Worm (Caenorhabditis elegans) whole organism, L2 larva: Measurements from ENCODE around the gene lpr-6.

ENCODE experiments used
- C34F6.9 ChIP-seq: fragments of 150-350 bp; optimal IDR thresholded peaks from 2 replicates; lab custom pipeline; 2014; ENCODE audit warnings: missing biosample characterization, missing genetic modification characterization
- F13H6.1 ChIP-seq: sonication (generic microtip); optimal IDR thresholded peaks from 2 replicates; lab custom pipeline; 2016; ENCODE audit warnings: missing genetic modification characterization, missing compliant biosample characterization
- R02D3.7 ChIP-seq: fragments of 150-350 bp; optimal IDR thresholded peaks from 2 replicates; lab custom pipeline; 2014; ENCODE audit warnings: missing biosample characterization, missing genetic modification characterization
- Y55F3AM.14 ChIP-seq: fragments of 200-800 bp; sonication (Bioruptor generic); optimal IDR thresholded peaks from 2 replicates; lab custom pipeline; 2018; ENCODE audit warnings: mild to moderate bottlenecking, missing genetic modification characterization, missing compliant biosample characterization
- ZK546.5 ChIP-seq: sonication (generic microtip); optimal IDR thresholded peaks from 2 replicates; lab custom pipeline; 2017; ENCODE audit warnings: missing biosample characterization, missing genetic modification characterization
- alr-1 ChIP-seq: fragments of 150-350 bp; optimal IDR thresholded peaks from 2 replicates; lab custom pipeline; 2014; ENCODE audit warnings: missing biosample characterization, missing genetic modification characterization
- aly-2 ChIP-seq: fragments of 150-350 bp; optimal IDR thresholded peaks from 2 replicates; lab custom pipeline; 2014; ENCODE audit warnings: missing biosample characterization, missing genetic modification characterization
- blmp-1 ChIP-seq: sonication (generic microtip); optimal IDR thresholded peaks from 2 replicates; lab custom pipeline; 2017; ENCODE audit warnings: missing genetic modification characterization, mild to moderate bottlenecking, missing compliant biosample characterization, antibody characterized with exemption, moderate library complexity; ENCODE audit not compliant: insufficient read depth
- ceh-16 ChIP-seq: fragments of 150-350 bp; optimal IDR thresholded peaks from 2 replicates; lab custom pipeline; 2014; ENCODE audit warnings: missing biosample characterization, missing genetic modification characterization
- ceh-82 ChIP-seq: fragments of 150-350 bp; optimal IDR thresholded peaks from 2 replicates; lab custom pipeline; 2014; ENCODE audit warnings: missing biosample characterization, missing genetic modification characterization
- crh-2 ChIP-seq: sonication (generic microtip); optimal IDR thresholded peaks from 2 replicates; lab custom pipeline; 2017; ENCODE audit warnings: missing biosample characterization, missing genetic modification characterization
- egl-27 ChIP-seq: sonication (generic microtip); optimal IDR thresholded peaks from 3 replicates; lab custom pipeline; 2017; ENCODE audit warnings: missing biosample characterization, missing genetic modification reagents, missing genetic modification characterization
- elt-1 ChIP-seq: fragments of 150-350 bp; optimal IDR thresholded peaks from 2 replicates; lab custom pipeline; 2014; ENCODE audit warnings: missing biosample characterization, missing genetic modification characterization
- fos-1 ChIP-seq: fragments of 150-350 bp; optimal IDR thresholded peaks from 2 replicates; lab custom pipeline; 2014; ENCODE audit warnings: missing biosample characterization, missing genetic modification characterization
- gmeb-1 ChIP-seq: fragments of 150-350 bp; optimal IDR thresholded peaks from 2 replicates; lab custom pipeline; 2014; ENCODE audit warnings: missing biosample characterization, missing genetic modification characterization
- lin-13 ChIP-seq: fragments of 150-350 bp; optimal IDR thresholded peaks from 2 replicates; lab custom pipeline; 2014; ENCODE audit warnings: missing biosample characterization, missing genetic modification reagents, missing genetic modification characterization
- lsy-2 ChIP-seq, 2 experiments: fragments of 150-350 bp in 1 of 2; sonication (generic microtip) in 1 of 2; optimal IDR thresholded peaks; 2 replicates each; lab custom pipeline; 2014 to 2017; ENCODE audit warnings: missing biosample characterization in 2 of 2, missing genetic modification characterization in 2 of 2
- mbf-1 ChIP-seq: sonication (generic microtip); optimal IDR thresholded peaks from 2 replicates; lab custom pipeline; 2017; ENCODE audit warnings: missing biosample characterization, missing genetic modification characterization
- nhr-10 ChIP-seq: sonication (generic microtip); optimal IDR thresholded peaks from 2 replicates; lab custom pipeline; 2017; ENCODE audit warnings: missing biosample characterization, missing genetic modification characterization
- nhr-12 ChIP-seq: fragments of 150-350 bp; optimal IDR thresholded peaks from 2 replicates; lab custom pipeline; 2014; ENCODE audit warnings: missing biosample characterization, missing genetic modification characterization
- nhr-129 ChIP-seq: fragments of 150-350 bp; optimal IDR thresholded peaks from 2 replicates; lab custom pipeline; 2014; ENCODE audit warnings: missing biosample characterization, missing genetic modification characterization
- nhr-21 ChIP-seq: fragments of 150-350 bp; optimal IDR thresholded peaks from 2 replicates; lab custom pipeline; 2014; ENCODE audit warnings: missing biosample characterization, missing genetic modification characterization
- nhr-23 ChIP-seq: fragments of 150-350 bp; optimal IDR thresholded peaks from 2 replicates; lab custom pipeline; 2014; ENCODE audit warnings: missing biosample characterization, missing genetic modification reagents, missing genetic modification characterization
- nhr-237 ChIP-seq: fragments of 150-350 bp; optimal IDR thresholded peaks from 2 replicates; lab custom pipeline; 2014; ENCODE audit warnings: missing biosample characterization, missing genetic modification characterization
- nhr-77 ChIP-seq: fragments of 150-350 bp; optimal IDR thresholded peaks from 2 replicates; lab custom pipeline; 2014; ENCODE audit warnings: missing biosample characterization, missing genetic modification characterization
- skn-1 ChIP-seq: sonication (generic microtip); optimal IDR thresholded peaks from 2 replicates; lab custom pipeline; 2017; ENCODE audit warnings: missing biosample characterization, missing genetic modification characterization
- sma-3 ChIP-seq: sonication (generic microtip); optimal IDR thresholded peaks from 2 replicates; lab custom pipeline; 2016; ENCODE audit warnings: missing genetic modification reagents, missing genetic modification characterization, missing compliant biosample characterization
- sma-9 ChIP-seq, 2 experiments: fragments of 150-350 bp in 1 of 2; sonication (generic microtip) in 1 of 2; optimal IDR thresholded peaks; 2 replicates each; lab custom pipeline; 2014 to 2016; ENCODE audit warnings: missing genetic modification characterization in 2 of 2, mild to moderate bottlenecking in 1 of 2, missing biosample characterization in 1 of 2, missing compliant biosample characterization in 1 of 2, missing genetic modification reagents in 1 of 2, moderate library complexity in 1 of 2
- snpc-4 ChIP-seq: fragments of 150-350 bp; optimal IDR thresholded peaks from 2 replicates; lab custom pipeline; 2014; ENCODE audit warnings: missing biosample characterization, missing genetic modification characterization
- unc-39 ChIP-seq: fragments of 150-350 bp; optimal IDR thresholded peaks from 2 replicates; lab custom pipeline; 2014; ENCODE audit warnings: missing biosample characterization, missing genetic modification characterization
- unc-55 ChIP-seq: fragments of 150-350 bp; sonication (generic microtip); optimal IDR thresholded peaks from 3 replicates; lab custom pipeline; 2014; ENCODE audit warnings: missing biosample characterization, missing genetic modification reagents, missing genetic modification characterization
- zag-1 ChIP-seq: fragments of 150-350 bp; optimal IDR thresholded peaks from 2 replicates; lab custom pipeline; 2014; ENCODE audit warnings: missing biosample characterization, missing genetic modification characterization
- ztf-1 ChIP-seq: fragments of 200-800 bp; sonication (Bioruptor generic); conservative IDR thresholded peaks from 2 replicates; pipeline ENCODE4 v1.3.6; 2022; ENCODE audit warnings: missing genetic modification characterization, missing compliant biosample characterization
- ztf-11 ChIP-seq: sonication (generic microtip); optimal IDR thresholded peaks from 2 replicates; lab custom pipeline; 2017; ENCODE audit warnings: missing biosample characterization, missing genetic modification characterization
- ztf-4 ChIP-seq: fragments of 150-350 bp; optimal IDR thresholded peaks from 2 replicates; lab custom pipeline; 2014; ENCODE audit warnings: missing biosample characterization, missing genetic modification characterization

lpr-6 gene

DNA sequence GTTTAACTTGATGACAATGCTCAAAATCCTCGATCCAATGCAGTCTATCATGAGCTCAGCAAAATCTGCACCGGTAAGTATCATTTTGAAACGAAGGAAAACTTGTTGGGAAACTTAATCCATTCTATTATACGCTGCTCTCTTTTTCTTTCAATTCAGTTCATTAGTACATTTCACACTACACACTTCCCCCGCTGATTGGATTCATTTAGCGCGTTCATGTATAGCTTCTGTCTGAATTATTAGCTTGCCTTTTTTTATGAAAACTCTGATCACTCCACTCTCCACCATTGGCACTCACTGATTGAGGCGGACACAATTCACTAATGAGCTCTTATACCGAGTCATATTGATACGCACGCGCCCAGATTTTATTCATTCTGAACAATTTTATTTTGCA lies 21.6 kb upstream of the lpr-6 start:
- TF ChIP-seq ztf-1 (GFP tag; lab: Robert Waterston, UW): no peak
- no peak for TF ChIP-seq R02D3.7 (tag; lab: Kevin White, UChicago)
- no peak for TF ChIP-seq nhr-10 (tag; lab: Kevin White, UChicago)
- no peak for TF ChIP-seq unc-39 (tag; lab: Kevin White, UChicago)
- TF ChIP-seq ZK546.5 (tag; lab: Kevin White, UChicago): no peak
- no peak for TF ChIP-seq ceh-16 (tag; lab: Kevin White, UChicago)
- no peak for TF ChIP-seq zag-1
- TF ChIP-seq elt-1 (tag; lab: Kevin White, UChicago): no peak
- TF ChIP-seq blmp-1 (tag; lab: Kevin White, UChicago): no peak
- no peak for TF ChIP-seq gmeb-1 (tag; lab: Kevin White, UChicago)

DNA sequence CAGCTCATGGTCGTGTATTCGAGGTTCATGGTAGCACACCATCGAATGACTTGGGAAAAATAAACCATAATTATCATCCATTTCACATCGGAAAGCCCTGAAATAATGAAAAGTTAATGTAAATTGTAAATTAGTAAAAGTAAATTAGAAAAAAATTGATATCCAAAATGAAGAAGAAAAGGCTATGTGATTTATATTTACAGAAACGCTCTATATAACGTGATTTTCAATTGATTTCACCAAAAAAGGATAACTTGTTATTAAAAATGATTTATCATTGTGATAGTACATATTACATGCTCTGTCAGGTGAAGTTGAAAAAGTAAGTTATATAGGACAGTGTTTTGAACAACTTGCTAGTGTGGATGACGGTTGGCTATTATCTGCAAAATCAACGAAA lies 17.0 kb upstream of the lpr-6 start, which contains the start of gene C09F12.3:
C09F12.3 (minus strand) TSS at position 101 of the 400 bp plus-strand sequence.
- TF ChIP-seq Y55F3AM.14 (GFP tag; lab: Kevin White, UChicago) (no peak), snpc-4 (tag; lab: Kevin White, UChicago) (no peak), egl-27 (no peak), nhr-23 (tag; lab: Kevin White, UChicago) (no peak), ztf-11 (tag; lab: Kevin White, UChicago) (no peak), nhr-129 (tag; lab: Kevin White, UChicago) (no peak), sma-3 (GFP tag; lab: Kevin White, UChicago) (no peak), mbf-1 (tag; lab: Kevin White, UChicago) (no peak), lsy-2 (tag; optimal IDR thresholded peaks at IDR 0.05; lab: Kevin White, UChicago) (no peak), C34F6.9 (tag; lab: Kevin White, UChicago) (no peak)
- TF ChIP-seq, all 48 proteins: peak for 0

ce11 chrX:11047183-11047582 lies 12.6 kb upstream of the lpr-6 start, which contains the start of gene clc-1:
Gene clc-1, plus strand, starts transcription at chrX:11047446.
- TF ChIP-seq egl-27 (no peak), ztf-4 (tag; lab: Kevin White, UChicago) (no peak), unc-55 (GFP tag; lab: Kevin White, UChicago) (no peak), fos-1 (tag; lab: Kevin White, UChicago) (peak; percentile 98), gmeb-1 (tag; lab: Kevin White, UChicago) (peak; percentile 44), sma-9 (GFP tag; optimal IDR thresholded peaks at IDR 0.05; lab: Kevin White, UChicago) (peak; percentile 50), sma-9 (tag; optimal IDR thresholded peaks at IDR 0.05; lab: Kevin White, UChicago) (no peak), ceh-82 (no peak), F13H6.1 (tag; lab: Kevin White, UChicago) (peak; percentile 38), nhr-77 (tag; lab: Kevin White, UChicago) (no peak), unc-39 (tag; lab: Kevin White, UChicago) (no peak), crh-2 (tag; lab: Kevin White, UChicago) (peak; percentile 84)

ce11 chrX:11050335-11050734 lies 9.5 kb upstream of the lpr-6 start:
- TF ChIP-seq ZK546.5 (tag; lab: Kevin White, UChicago): no peak
- no peak for TF ChIP-seq R02D3.7 (tag; lab: Kevin White, UChicago)
- TF ChIP-seq zag-1: no peak
- TF ChIP-seq lin-13: no peak
- no peak for TF ChIP-seq ztf-11 (tag; lab: Kevin White, UChicago)
- TF ChIP-seq ztf-4 (tag; lab: Kevin White, UChicago): no peak
- no peak for TF ChIP-seq alr-1
- no peak for TF ChIP-seq egl-27
- no peak for TF ChIP-seq lsy-2 (tag; optimal IDR thresholded peaks at IDR 0.05; lab: Kevin White, UChicago)
- TF ChIP-seq elt-1 (tag; lab: Kevin White, UChicago): no peak
- no peak for TF ChIP-seq nhr-237 (tag; lab: Kevin White, UChicago)
- no peak for TF ChIP-seq skn-1 (tag; lab: Kevin White, UChicago)
- no peak for TF ChIP-seq ceh-82
- no peak for TF ChIP-seq aly-2 (tag; lab: Kevin White, UChicago)
- no peak for TF ChIP-seq mbf-1 (tag; lab: Kevin White, UChicago)
- TF ChIP-seq F13H6.1 (tag; lab: Kevin White, UChicago): no peak
- TF ChIP-seq nhr-12 (tag; lab: Kevin White, UChicago): no peak
- TF ChIP-seq nhr-21 (tag; lab: Kevin White, UChicago): no peak
- no peak for TF ChIP-seq Y55F3AM.14 (GFP tag; lab: Kevin White, UChicago)
